Fruit fly (Drosophila melanogaster) whole organism, prepupa: ENCODE results near the gene SPH93.

Experiments used
- Blimp-1 ChIP-seq: fragments of 200-800 bp; sonication (Bioruptor generic); optimal IDR thresholded peaks from 3 replicates; lab custom pipeline; 2017; ENCODE audit warnings: missing biosample characterization, missing genetic modification characterization, mild to moderate bottlenecking, moderate library complexity, missing genetic modification reagents
- CG10631 ChIP-seq: fragments of 200-800 bp; sonication (Bioruptor generic); optimal IDR thresholded peaks from 2 replicates; lab custom pipeline; 2016; ENCODE audit warnings: missing biosample characterization, missing genetic modification characterization
- CG10669 ChIP-seq: fragments of 200-800 bp; sonication (Bioruptor generic); optimal IDR thresholded peaks from 3 replicates; lab custom pipeline; 2018; ENCODE audit warnings: missing biosample characterization, mild to moderate bottlenecking, missing genetic modification characterization, moderate library complexity
- CG11294 ChIP-seq: fragments of 200-800 bp; sonication (Bioruptor generic); IDR thresholded peaks from 2 replicates; pipeline ENCODE4 v1.3.6; 2022; ENCODE audit warnings: missing biosample characterization, missing genetic modification characterization
- CG11762 ChIP-seq: fragments of 200-800 bp; sonication (Bioruptor generic); optimal IDR thresholded peaks from 3 replicates; lab custom pipeline; 2016; ENCODE audit warnings: missing biosample characterization, missing genetic modification characterization; ENCODE audit not compliant: insufficient read depth
- CG15336 ChIP-seq: fragments of 200-800 bp; sonication (Bioruptor generic); IDR thresholded peaks from 2 replicates; pipeline ENCODE4 v1.3.6; 2022; ENCODE audit warnings: missing biosample characterization, missing genetic modification characterization
- CG1621 ChIP-seq: fragments of 200-800 bp; sonication (Bioruptor generic); optimal IDR thresholded peaks from 3 replicates; lab custom pipeline; 2018; ENCODE audit warnings: missing biosample characterization, mild to moderate bottlenecking, missing genetic modification characterization
- CG16779 ChIP-seq: fragments of 200-800 bp; sonication (Bioruptor generic); optimal IDR thresholded peaks from 3 replicates; lab custom pipeline; 2017; ENCODE audit warnings: missing biosample characterization, mild to moderate bottlenecking, missing genetic modification characterization
- CG32006 ChIP-seq: fragments of 200-800 bp; sonication (Bioruptor generic); optimal IDR thresholded peaks from 3 replicates; lab custom pipeline; 2017; ENCODE audit warnings: missing biosample characterization, mild to moderate bottlenecking, missing genetic modification characterization
- CG3919 ChIP-seq: fragments of 200-800 bp; sonication (Bioruptor generic); optimal IDR thresholded peaks from 3 replicates; lab custom pipeline; 2016; ENCODE audit warnings: missing biosample characterization, missing genetic modification characterization
- CG6163 ChIP-seq: fragments of 200-800 bp; sonication (Bioruptor generic); IDR thresholded peaks from 3 replicates; pipeline ENCODE4 v1.3.6; 2022; ENCODE audit warnings: missing biosample characterization, missing genetic modification characterization
- CG6276 ChIP-seq: fragments of 200-800 bp; sonication (Bioruptor generic); optimal IDR thresholded peaks from 2 replicates; lab custom pipeline; 2017; ENCODE audit warnings: missing biosample characterization, mild to moderate bottlenecking, missing genetic modification characterization
- CG6792 ChIP-seq: fragments of 200-800 bp; sonication (Bioruptor generic); optimal IDR thresholded peaks from 3 replicates; lab custom pipeline; 2016; ENCODE audit warnings: missing biosample characterization, missing genetic modification characterization
- CG6808 ChIP-seq: fragments of 200-800 bp; sonication (Bioruptor generic); optimal IDR thresholded peaks from 3 replicates; lab custom pipeline; 2017; ENCODE audit warnings: missing biosample characterization, missing genetic modification characterization, mild to moderate bottlenecking, moderate library complexity, missing genetic modification reagents
- CG6854 ChIP-seq: fragments of 200-800 bp; sonication (Bioruptor generic); optimal IDR thresholded peaks from 2 replicates; lab custom pipeline; 2017; ENCODE audit warnings: missing biosample characterization, mild to moderate bottlenecking, missing genetic modification characterization
- CG8119 ChIP-seq: fragments of 200-800 bp; sonication (Bioruptor generic); IDR thresholded peaks from 3 replicates; pipeline ENCODE4 v1.3.6; 2022; ENCODE audit warnings: missing biosample characterization, missing genetic modification characterization
- CG8319 ChIP-seq: fragments of 200-800 bp; sonication (Bioruptor generic); optimal IDR thresholded peaks from 3 replicates; lab custom pipeline; 2016; ENCODE audit warnings: missing biosample characterization, missing genetic modification characterization
- CG8632 ChIP-seq: fragments of 200-800 bp; sonication (Bioruptor generic); optimal IDR thresholded peaks from 3 replicates; lab custom pipeline; 2016; ENCODE audit warnings: missing biosample characterization, missing genetic modification characterization
- Eip75B ChIP-seq: fragments of 200-800 bp; sonication (Bioruptor generic); optimal IDR thresholded peaks from 3 replicates; lab custom pipeline; 2016; ENCODE audit warnings: missing biosample characterization, missing genetic modification characterization
- Eip78C ChIP-seq: fragments of 200-800 bp; sonication (Bioruptor generic); peaks from one replicate; lab custom pipeline; 2016; ENCODE audit warnings: missing biosample characterization, missing genetic modification characterization
- Ets21C ChIP-seq: fragments of 200-800 bp; sonication (Bioruptor generic); optimal IDR thresholded peaks from 3 replicates; lab custom pipeline; 2016; ENCODE audit warnings: missing biosample characterization, missing genetic modification characterization
- Ets96B ChIP-seq: fragments of 200-800 bp; optimal IDR thresholded peaks from 2 replicates; lab custom pipeline; 2019; ENCODE audit warnings: missing biosample characterization, mild to moderate bottlenecking, missing genetic modification characterization, moderate library complexity
- Gug ChIP-seq: fragments of 200-800 bp; sonication (Bioruptor generic); IDR thresholded peaks from 2 replicates; pipeline ENCODE4 v1.3.6; 2022; ENCODE audit warnings: missing biosample characterization, missing genetic modification characterization
- Hr39 ChIP-seq: fragments of 200-800 bp; sonication (Bioruptor generic); optimal IDR thresholded peaks from 2 replicates; lab custom pipeline; 2016; ENCODE audit warnings: missing biosample characterization, missing genetic modification characterization
- Hr4 ChIP-seq: fragments of 200-800 bp; sonication (Bioruptor generic); optimal IDR thresholded peaks from 3 replicates; lab custom pipeline; 2016; ENCODE audit warnings: missing biosample characterization, missing genetic modification characterization
- Lpt ChIP-seq: fragments of 200-800 bp; sonication (Bioruptor generic); optimal IDR thresholded peaks from 3 replicates; lab custom pipeline; 2016; ENCODE audit warnings: missing biosample characterization, missing genetic modification characterization
- Met ChIP-seq: fragments of 200-800 bp; sonication (Bioruptor generic); optimal IDR thresholded peaks from 3 replicates; lab custom pipeline; 2016; ENCODE audit warnings: missing biosample characterization, missing genetic modification characterization
- Sox102F ChIP-seq: fragments of 200-800 bp; sonication (Bioruptor generic); optimal IDR thresholded peaks from 2 replicates; lab custom pipeline; 2016; ENCODE audit warnings: missing biosample characterization, mild to moderate bottlenecking, missing genetic modification characterization
- Sox14 ChIP-seq: fragments of 200-800 bp; sonication (Bioruptor generic); optimal IDR thresholded peaks from 3 replicates; lab custom pipeline; 2016; ENCODE audit warnings: missing biosample characterization, missing genetic modification characterization
- Sox15 ChIP-seq: fragments of 200-800 bp; sonication (Bioruptor generic); optimal IDR thresholded peaks from 3 replicates; lab custom pipeline; 2016; ENCODE audit warnings: missing biosample characterization, missing genetic modification characterization
- achi ChIP-seq: fragments of 200-800 bp; sonication (Bioruptor generic); optimal IDR thresholded peaks from 3 replicates; lab custom pipeline; 2016; ENCODE audit warnings: missing biosample characterization, missing genetic modification characterization
- acj6 ChIP-seq: fragments of 200-800 bp; sonication (Bioruptor generic); optimal IDR thresholded peaks from 3 replicates; lab custom pipeline; 2016; ENCODE audit warnings: missing biosample characterization, missing genetic modification characterization
- cyc ChIP-seq: fragments of 200-800 bp; sonication (Bioruptor generic); optimal IDR thresholded peaks from 3 replicates; lab custom pipeline; 2016; ENCODE audit warnings: missing biosample characterization, missing genetic modification characterization
- esn ChIP-seq: fragments of 200-800 bp; sonication (Bioruptor generic); optimal IDR thresholded peaks from 2 replicates; lab custom pipeline; 2016; ENCODE audit warnings: missing biosample characterization, mild to moderate bottlenecking, missing genetic modification characterization, moderate library complexity
- fkh ChIP-seq: fragments of 200-800 bp; sonication (Bioruptor generic); optimal IDR thresholded peaks from 3 replicates; lab custom pipeline; 2017; ENCODE audit warnings: missing biosample characterization, mild to moderate bottlenecking, missing genetic modification characterization, moderate library complexity
- lz ChIP-seq: fragments of 200-800 bp; sonication (Bioruptor generic); optimal IDR thresholded peaks from 3 replicates; lab custom pipeline; 2016; ENCODE audit warnings: missing biosample characterization, missing genetic modification characterization
- net ChIP-seq: fragments of 200-800 bp; sonication (Bioruptor generic); optimal IDR thresholded peaks from 3 replicates; lab custom pipeline; 2016; ENCODE audit warnings: missing biosample characterization, missing genetic modification characterization
- salr ChIP-seq, 2 experiments: fragments of 200-800 bp; sonication (Bioruptor generic); optimal IDR thresholded peaks; 3 replicates each; lab custom pipeline; 2016 to 2018; ENCODE audit warnings: missing biosample characterization in 2 of 2, missing genetic modification characterization in 2 of 2, mild to moderate bottlenecking in 1 of 2
- ss ChIP-seq, 2 experiments: fragments of 200-800 bp; sonication (Bioruptor generic); optimal IDR thresholded peaks; 2 replicates in 1 of 2; 3 replicates in 1 of 2; lab custom pipeline; 2017 to 2018; ENCODE audit warnings: mild to moderate bottlenecking in 2 of 2, missing biosample characterization in 2 of 2, missing genetic modification characterization in 2 of 2, moderate library complexity in 1 of 2
- svp ChIP-seq: fragments of 200-800 bp; sonication (Bioruptor generic); peaks from one replicate; lab custom pipeline; 2016; ENCODE audit warnings: missing biosample characterization, missing genetic modification characterization
- topi ChIP-seq: fragments of 200-800 bp; sonication (Bioruptor generic); optimal IDR thresholded peaks from 3 replicates; lab custom pipeline; 2016; ENCODE audit warnings: missing biosample characterization, missing genetic modification characterization
- vri ChIP-seq: fragments of 200-800 bp; sonication (Bioruptor generic); optimal IDR thresholded peaks from 3 replicates; lab custom pipeline; 2016; ENCODE audit warnings: missing biosample characterization, mild to moderate bottlenecking, missing genetic modification characterization

Gene SPH93

DNA sequence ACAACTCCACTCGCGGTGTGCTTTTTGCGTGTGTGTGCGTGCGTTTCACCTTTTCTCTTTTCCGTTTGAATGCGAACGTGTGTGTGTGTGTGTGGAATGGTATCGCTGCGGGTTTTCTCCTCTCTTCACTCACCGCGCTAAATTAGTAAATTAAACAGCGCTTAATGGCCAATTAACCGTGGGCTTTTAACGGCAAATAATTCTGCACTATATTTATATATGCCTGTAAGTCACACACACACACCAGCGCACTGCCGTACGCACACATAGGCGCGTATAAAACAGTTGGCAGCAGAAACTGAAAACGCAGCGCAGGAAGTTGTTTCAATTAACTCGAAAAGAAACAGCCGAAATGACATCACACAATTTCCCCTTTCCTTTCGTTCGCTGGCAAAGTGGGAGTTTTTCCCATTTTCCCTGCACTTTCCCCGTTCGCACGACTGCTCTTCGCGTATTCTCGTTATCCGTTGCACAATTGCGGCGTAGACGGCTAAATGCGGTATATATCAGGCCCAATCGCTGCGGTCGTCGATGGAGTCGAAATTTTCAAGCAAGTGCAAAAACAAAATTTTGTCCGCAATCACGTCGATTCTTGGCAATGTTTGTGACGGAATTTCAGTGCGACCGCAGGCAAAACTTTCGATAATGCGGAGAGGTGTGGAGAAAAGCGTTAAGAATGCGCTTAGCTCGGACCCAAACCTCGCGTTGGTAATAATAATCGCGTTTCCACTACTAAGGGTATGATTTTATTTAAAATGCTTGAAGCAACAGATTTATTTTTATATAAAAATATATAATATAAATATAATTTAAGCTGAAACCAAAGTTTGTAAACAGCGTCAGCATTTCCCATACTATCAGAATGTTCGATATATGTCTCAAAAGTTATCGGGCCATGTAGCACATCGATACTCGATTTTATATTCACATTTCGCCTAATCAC is 17.1 kb upstream of the SPH93 start, which contains the start of gene BicD (continued):
- no peak for TF ChIP-seq cyc (GFP tag; lab: Kevin White, UChicago)
- peak; percentile 69 for TF ChIP-seq Eip78C (GFP tag; lab: Kevin White, UChicago)
- no peak for TF ChIP-seq net
- no peak for TF ChIP-seq CG6808 (GFP tag; lab: Kevin White, UChicago)
- peak; percentile 50 for TF ChIP-seq CG6854 (GFP tag; lab: Kevin White, UChicago)
- TF ChIP-seq fkh (GFP tag; lab: Kevin White, UChicago) = peak; percentile 31
- no peak for TF ChIP-seq CG8319
- TF ChIP-seq CG6163 (GFP tag; lab: Robert Waterston, UW) = no peak
- TF ChIP-seq esn (GFP tag; lab: Kevin White, UChicago) = peak; percentile 9
- TF ChIP-seq Sox14 (GFP tag; lab: Kevin White, UChicago) = no peak
- TF ChIP-seq CG10631 (GFP tag; lab: Kevin White, UChicago) = no peak
- no peak for TF ChIP-seq acj6
- TF ChIP-seq Ets96B (tag; lab: Kevin White, UChicago) = peak; percentile 12
- TF ChIP-seq Met (GFP tag; lab: Kevin White, UChicago) = no peak
- TF ChIP-seq CG10669 (GFP tag; lab: Kevin White, UChicago) = no peak
- TF ChIP-seq svp (GFP tag; lab: Kevin White, UChicago) = peak; percentile 56
- no peak for TF ChIP-seq CG6276 (GFP tag; lab: Kevin White, UChicago)

DNA sequence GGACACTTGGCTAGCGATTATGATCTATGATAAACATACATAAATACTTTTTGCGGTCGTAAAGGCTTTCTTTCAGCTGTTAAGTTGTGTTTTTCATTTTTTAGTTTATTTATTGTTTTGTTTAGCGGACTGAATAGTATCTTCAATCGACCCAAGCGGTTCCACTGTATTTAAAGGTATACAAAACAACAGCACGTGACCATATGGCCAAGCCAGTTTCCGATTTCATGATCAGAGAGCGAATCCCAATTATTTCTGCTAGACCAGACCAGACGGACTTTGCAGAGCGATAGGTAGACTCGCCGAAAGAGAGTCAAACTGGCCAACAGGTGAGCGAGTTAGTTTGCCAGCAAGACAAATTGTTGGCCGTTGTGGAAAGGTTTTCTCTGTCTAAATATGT is 15.8 kb upstream of the SPH93 start, which contains the start of gene Sgt:
Gene Sgt, plus strand, starts transcription at position 80 of the 400 bp plus-strand sequence.
- no peak for TF ChIP-seq lz
- 0 out of 2 replicates have a peak, but pooled peaks have one; percentile 24 for TF ChIP-seq CG15336

DNA sequence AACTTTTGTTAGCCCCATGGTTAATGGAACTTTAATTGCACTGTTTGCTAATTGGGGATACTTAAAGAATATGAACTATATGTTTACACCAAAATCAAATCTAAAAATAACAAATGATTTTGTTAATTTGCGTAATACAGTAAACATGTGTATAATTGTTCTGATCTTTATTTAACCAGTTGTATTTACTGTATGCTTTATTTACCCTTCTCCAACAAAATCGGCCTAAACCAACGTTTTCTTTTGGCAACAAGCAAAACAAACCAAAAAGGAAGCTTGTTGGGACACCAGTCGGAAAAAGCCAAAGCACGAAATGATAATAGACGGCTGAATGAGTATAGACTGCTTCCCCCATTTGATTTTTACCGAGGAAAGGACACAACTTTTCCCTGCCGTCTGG is 14.9 kb upstream of the SPH93 start:
- TF ChIP-seq CG11762 (GFP tag; lab: Kevin White, UChicago) = no peak
- no peak for TF ChIP-seq Sox14 (GFP tag; lab: Kevin White, UChicago)
- TF ChIP-seq vri (GFP tag; lab: Kevin White, UChicago) = peak; percentile 19
- TF ChIP-seq Sox102F (GFP tag; lab: Kevin White, UChicago) = no peak
- TF ChIP-seq CG6808 (GFP tag; lab: Kevin White, UChicago) = no peak
- no peak for TF ChIP-seq Hr4
- peak; percentile 76 for TF ChIP-seq fkh (GFP tag; lab: Kevin White, UChicago)

dm6 chr2L:17466950-17467349 is 11.2 kb upstream of the SPH93 start:
- TF ChIP-seq CG10631 (GFP tag; lab: Kevin White, UChicago) (peak; percentile 46), fkh (GFP tag; lab: Kevin White, UChicago) (no peak), Blimp-1 (GFP tag; lab: Kevin White, UChicago) (no peak), Hr39 (no peak), salr (GFP tag; optimal IDR thresholded peaks at IDR 0.05; lab: Kevin White, UChicago) (no peak), CG11294 (no peak), net (no peak), achi (peak; percentile 34), CG32006 (GFP tag; lab: Kevin White, UChicago) (peak; percentile 65), acj6 (peak; percentile 61), Eip75B (GFP tag; lab: Kevin White, UChicago) (peak; percentile 49), Gug (peak; percentile 39), Met (GFP tag; lab: Kevin White, UChicago) (no peak), CG8119 (GFP tag; lab: Robert Waterston, UW) (peak; percentile 73), CG6808 (GFP tag; lab: Kevin White, UChicago) (no peak), CG6792 (GFP tag; lab: Kevin White, UChicago) (peak; percentile 30), vri (GFP tag; lab: Kevin White, UChicago) (no peak), ss (GFP tag; optimal IDR thresholded peaks at IDR 0.05; lab: Kevin White, UChicago) (no peak), topi (GFP tag; lab: Kevin White, UChicago) (no peak), CG16779 (tag; lab: Kevin White, UChicago) (no peak), CG1621 (no peak), CG8632 (GFP tag; lab: Kevin White, UChicago) (peak; percentile 24), Ets21C (GFP tag; lab: Kevin White, UChicago) (no peak), CG3919 (GFP tag; lab: Kevin White, UChicago) (peak; percentile 2), CG6276 (GFP tag; lab: Kevin White, UChicago) (peak; percentile 39), Lpt (peak; percentile 63), Sox15 (no peak), Ets96B (tag; lab: Kevin White, UChicago) (peak; percentile 6), CG10669 (GFP tag; lab: Kevin White, UChicago) (peak; percentile 12), esn (GFP tag; lab: Kevin White, UChicago) (peak; percentile 26)
